Worm (Caenorhabditis elegans) whole organism, midembryonic: ENCODE measurements around the gene tag-278.

Experiments
- klf-2 ChIP-seq: fragments of 200-800 bp; sonication (Bioruptor generic); conservative IDR thresholded peaks from 2 replicates; pipeline ENCODE4 v1.3.6; 2022; ENCODE audit warnings: missing genetic modification reagents, missing genetic modification characterization, missing compliant biosample characterization
- med-1 ChIP-seq: sonication (generic microtip); optimal IDR thresholded peaks from 2 replicates; lab custom pipeline; 2017; ENCODE audit warnings: missing genetic modification characterization, mild to moderate bottlenecking, missing compliant biosample characterization, antibody characterized with exemption, missing genetic modification reagents; ENCODE audit not compliant: insufficient read depth
- tab-1 ChIP-seq: fragments of 200-800 bp; sonication (Bioruptor generic); IDR thresholded peaks from 2 replicates; pipeline ENCODE4 v1.3.6; 2022; ENCODE audit warnings: missing genetic modification characterization, missing compliant biosample characterization
- ztf-29 ChIP-seq: fragments of 200-800 bp; sonication (Bioruptor generic); IDR thresholded peaks from 2 replicates; pipeline ENCODE4 v1.3.6; 2022; ENCODE audit warnings: missing genetic modification reagents, missing genetic modification characterization, missing compliant biosample characterization

DNA sequence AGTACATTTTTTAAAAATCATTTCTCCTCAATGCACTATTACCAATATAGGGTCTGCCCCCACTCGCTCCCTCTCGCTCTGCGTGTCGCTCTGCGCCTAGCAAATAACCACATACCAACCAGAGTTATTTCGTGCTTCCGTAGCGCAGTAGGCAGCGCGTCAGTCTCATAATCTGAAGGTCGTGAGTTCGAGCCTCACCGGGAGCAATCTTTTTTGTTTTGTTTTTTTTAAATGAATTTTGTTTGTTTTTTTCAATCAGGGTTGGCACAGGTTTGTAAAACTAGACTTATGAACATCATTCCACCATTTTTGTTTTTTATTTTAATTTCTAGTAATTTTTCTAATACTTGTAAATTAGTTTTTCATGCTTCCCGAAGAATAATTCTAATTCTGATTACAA, 8.6 kb upstream of the tag-278 start:
- TF ChIP-seq ztf-29 (GFP tag; lab: Robert Waterston, UW) (peak; percentile 88), tab-1 (peak; percentile 94), med-1 (peak; percentile 62), klf-2 (GFP tag; lab: Robert Waterston, UW) (peak; percentile 92)
